Worm (Caenorhabditis elegans): ENCODE results near the gene C34F11.8.

C34F11.8 gene

ce11 chrII:5210830-5211229 lies at the start of gene C34F11.8:
Gene C34F11.8, minus strand, starts transcription at chrII:5210964.
- TF ChIP-seq madf-5 (GFP tag; IDR thresholded peaks at IDR 0.05) (no peak), lim-7 (GFP tag; IDR thresholded peaks at IDR 0.05) (no peak), aha-1 (tag) (peak; percentile 27), ZK546.5 (tag; optimal IDR thresholded peaks at IDR 0.05) (no peak), mdt-29 (GFP tag; IDR thresholded peaks at IDR 0.05) (no peak), nhr-76 (tag; optimal IDR thresholded peaks at IDR 0.05) (no peak), snpc-1.2 (GFP tag; IDR thresholded peaks at IDR 0.05) (no peak), Y48G9A.11 (GFP tag; IDR thresholded peaks at IDR 0.05) (no peak), dve-1 (tag; optimal IDR thresholded peaks at IDR 0.05; ENCODE audit: insufficient read depth) (no peak), ceh-28 (tag; optimal IDR thresholded peaks at IDR 0.05) (no peak), pha-4 (GFP tag; IDR thresholded peaks at IDR 0.05) (no peak), pha-4 (tag; optimal IDR thresholded peaks at IDR 0.05) (no peak), daf-8 (GFP tag; IDR thresholded peaks at IDR 0.05) (no peak), ztf-7 (tag; optimal IDR thresholded peaks at IDR 0.05) (no peak), zip-2 (tag; optimal IDR thresholded peaks at IDR 0.05) (no peak), nhr-28 (tag; optimal IDR thresholded peaks at IDR 0.05) (peak; percentile 64), zfp-3 (GFP tag; conservative IDR thresholded peaks at IDR 0.05) (no peak), unc-62 (GFP tag; optimal IDR thresholded peaks at IDR 0.05 in 1 of 2) (peak in 1 of 2 experiments; percentile 95), unc-62 (tag; optimal IDR thresholded peaks at IDR 0.05) (no peak), Y75B8A.6 (GFP tag; IDR thresholded peaks at IDR 0.05) (no peak), madf-9 (GFP tag; conservative IDR thresholded peaks at IDR 0.05) (no peak), nhr-48 (tag; optimal IDR thresholded peaks at IDR 0.05) (no peak), hlh-11 (tag; optimal IDR thresholded peaks at IDR 0.05) (no peak)

- TF ChIP-seq nhr-41 (GFP tag; IDR thresholded peaks at IDR 0.05) (no peak), mdt-29 (GFP tag; IDR thresholded peaks at IDR 0.05) (no peak), lin-29 (GFP tag; IDR thresholded peaks at IDR 0.05) (no peak), dve-1 (tag; optimal IDR thresholded peaks at IDR 0.05; ENCODE audit: insufficient read depth) (no peak), tra-1 (GFP tag; IDR thresholded peaks at IDR 0.05) (no peak), ceh-44 (GFP tag; IDR thresholded peaks at IDR 0.05) (no peak), zip-2 (tag; optimal IDR thresholded peaks at IDR 0.05) (no peak), cey-2 (tag; optimal IDR thresholded peaks at IDR 0.05; ENCODE audit: borderline replicate concordance, insufficient read depth) (no peak), egl-27 (tag; optimal IDR thresholded peaks at IDR 0.05) (no peak), mes-2 (tag; optimal IDR thresholded peaks at IDR 0.05; ENCODE audit: poor library complexity, severe bottlenecking) (no peak)
These were observed 44.7 kb upstream of the C34F11.8 start, which contains the start of gene frpr-4 for ce11 chrII:5255435-5255834. Gene frpr-4, minus strand, starts transcription at chrII:5255535.

- no peak for TF ChIP-seq saeg-2 (GFP tag; IDR thresholded peaks at IDR 0.05)
- peak; percentile 23 for TF ChIP-seq hlh-30 (tag; optimal IDR thresholded peaks at IDR 0.05; ENCODE audit: insufficient read depth)
- TF ChIP-seq daf-8 (GFP tag; IDR thresholded peaks at IDR 0.05) = no peak
- TF ChIP-seq zfp-3 (GFP tag; conservative IDR thresholded peaks at IDR 0.05) = no peak
- peak; percentile 16 for TF ChIP-seq nhr-102 (tag; optimal IDR thresholded peaks at IDR 0.05)
- peak; percentile 16 for TF ChIP-seq hlh-11 (tag; optimal IDR thresholded peaks at IDR 0.05)
- TF ChIP-seq nhr-11 (tag; optimal IDR thresholded peaks at IDR 0.05) = no peak
- TF ChIP-seq snpc-1.2 (GFP tag; IDR thresholded peaks at IDR 0.05) = no peak
- peak; percentile 29 for TF ChIP-seq nhr-48 (tag; optimal IDR thresholded peaks at IDR 0.05)
- no peak for TF ChIP-seq ZK337.2 (GFP tag; IDR thresholded peaks at IDR 0.05)
- TF ChIP-seq ztf-7 (tag; optimal IDR thresholded peaks at IDR 0.05) = no peak
- no peak for TF ChIP-seq dve-1 (tag; optimal IDR thresholded peaks at IDR 0.05; ENCODE audit: insufficient read depth)
- no peak for TF ChIP-seq Y48G9A.11 (GFP tag; IDR thresholded peaks at IDR 0.05)
- no peak for TF ChIP-seq nhr-111 (GFP tag; optimal IDR thresholded peaks at IDR 0.05)
- peak; percentile 33; the same call in 1 of the 2 replicates for TF ChIP-seq dmd-6 (GFP tag; IDR thresholded peaks at IDR 0.05)
- no peak for TF ChIP-seq zag-1 (tag; optimal IDR thresholded peaks at IDR 0.05)
- no peak for TF ChIP-seq ztf-11 (tag; optimal IDR thresholded peaks at IDR 0.05)
- no peak for TF ChIP-seq ceh-32 (tag; optimal IDR thresholded peaks at IDR 0.05; ENCODE audit: poor library complexity)
- peak in 1 of 2 experiments; percentile 65 for TF ChIP-seq unc-62 (GFP tag; optimal IDR thresholded peaks at IDR 0.05 in 1 of 2)
- TF ChIP-seq unc-62 (tag; optimal IDR thresholded peaks at IDR 0.05) = no peak
- TF ChIP-seq mep-1 (tag; optimal IDR thresholded peaks at IDR 0.05) = no peak
- no peak for TF ChIP-seq ceh-28 (tag; optimal IDR thresholded peaks at IDR 0.05)
- TF ChIP-seq daf-19 (GFP tag; conservative IDR thresholded peaks at IDR 0.05) = no peak
- no peak for TF ChIP-seq ceh-82 (tag; optimal IDR thresholded peaks at IDR 0.05)
- peak; percentile 3 for TF ChIP-seq nhr-28 (tag; optimal IDR thresholded peaks at IDR 0.05)
- peak; percentile 50 for TF ChIP-seq aha-1 (tag)
- peak in 1 of 2 experiments; percentile 32 for TF ChIP-seq mdl-1 (tag; optimal IDR thresholded peaks at IDR 0.05)
- no peak for TF ChIP-seq Y105C5A.15 (GFP tag; IDR thresholded peaks at IDR 0.05)
- no peak for TF ChIP-seq ceh-20 (GFP tag; IDR thresholded peaks at IDR 0.05)
These were observed 36.1 kb upstream of the C34F11.8 start, which contains the start of gene ptr-6 for ce11 chrII:5246791-5247361. Gene ptr-6, minus strand, starts transcription at chrII:5246837.
